Worm (Caenorhabditis elegans) whole organism, L1 larva: Measurements from ENCODE around the gene Y39E4B.10.

ENCODE experiments used
- C04F5.9 ChIP-seq: sonication (generic microtip); optimal IDR thresholded peaks from 2 replicates; lab custom pipeline; 2016; ENCODE audit warnings: missing genetic modification characterization, missing compliant biosample characterization
- C16A3.4 ChIP-seq: fragments of 150-350 bp; optimal IDR thresholded peaks from 2 replicates; lab custom pipeline; 2014; ENCODE audit warnings: missing biosample characterization, missing genetic modification characterization
- C34B4.2 ChIP-seq: sonication (generic microtip); optimal IDR thresholded peaks from 2 replicates; lab custom pipeline; 2017; ENCODE audit warnings: mild to moderate bottlenecking, missing genetic modification characterization, missing compliant biosample characterization
- F16B12.6 ChIP-seq: fragments of 150-350 bp; optimal IDR thresholded peaks from 2 replicates; lab custom pipeline; 2014; ENCODE audit warnings: missing biosample characterization, missing genetic modification characterization
- Y116A8C.19 ChIP-seq: sonication (generic microtip); optimal IDR thresholded peaks from 2 replicates; lab custom pipeline; 2016; ENCODE audit warnings: missing compliant biosample characterization, missing genetic modification characterization, borderline replicate concordance
- alr-1 ChIP-seq: fragments of 200-800 bp; sonication (Bioruptor generic); optimal IDR thresholded peaks from 2 replicates; lab custom pipeline; 2018; ENCODE audit warnings: borderline replicate concordance, mild to moderate bottlenecking, missing genetic modification characterization, missing compliant biosample characterization
- ama-1 ChIP-seq: fragments of 150-350 bp; optimal IDR thresholded peaks from 2 replicates; lab custom pipeline; 2014
- blmp-1 ChIP-seq: fragments of 150-350 bp; optimal IDR thresholded peaks from 2 replicates; lab custom pipeline; 2014; ENCODE audit warnings: missing biosample characterization, missing genetic modification characterization
- ceh-63 ChIP-seq: fragments of 200-800 bp; sonication (Bioruptor generic); optimal IDR thresholded peaks from 2 replicates; lab custom pipeline; 2018; ENCODE audit warnings: mild to moderate bottlenecking, missing genetic modification characterization, missing compliant biosample characterization
- ceh-82 ChIP-seq, 3 experiments: fragments of 150-350 bp in 1 of 3; sonication (generic microtip) in 2 of 3; optimal IDR thresholded peaks; 2 replicates each; lab custom pipeline; 2014 to 2017; ENCODE audit warnings: missing biosample characterization in 3 of 3, missing genetic modification characterization in 3 of 3
- ceh-88 ChIP-seq: fragments of 200-800 bp; sonication (Bioruptor generic); IDR thresholded peaks from 2 replicates; pipeline ENCODE4 v1.3.6; 2022; ENCODE audit warnings: missing genetic modification characterization, missing compliant biosample characterization
- ceh-90 ChIP-seq: sonication (generic microtip); optimal IDR thresholded peaks from 2 replicates; lab custom pipeline; 2016; ENCODE audit warnings: missing genetic modification characterization, missing compliant biosample characterization
- elt-2 ChIP-seq: sonication (generic microtip); optimal IDR thresholded peaks from 2 replicates; lab custom pipeline; 2016; ENCODE audit warnings: missing genetic modification characterization, mild to moderate bottlenecking, inconsistent platforms, missing compliant biosample characterization, missing genetic modification reagents
- elt-3 ChIP-seq, 6 experiments: fragments of 150-350 bp in 1 of 6; sonication (generic microtip); optimal IDR thresholded peaks; 2 replicates each; lab custom pipeline; 2017 to 2018; ENCODE audit warnings: missing biosample characterization in 6 of 6, missing genetic modification characterization in 6 of 6, inconsistent platforms in 1 of 6
- fkh-10 ChIP-seq: sonication (generic microtip); optimal IDR thresholded peaks from 2 replicates; lab custom pipeline; 2017; ENCODE audit warnings: missing biosample characterization, missing genetic modification reagents, missing genetic modification characterization
- fos-1 ChIP-seq: fragments of 150-350 bp; optimal IDR thresholded peaks from 2 replicates; lab custom pipeline; 2014; ENCODE audit warnings: missing biosample characterization, missing genetic modification characterization
- hlh-17 ChIP-seq: fragments of 200-800 bp; sonication (Bioruptor generic); optimal IDR thresholded peaks from 2 replicates; lab custom pipeline; 2018; ENCODE audit warnings: missing genetic modification characterization, mild to moderate bottlenecking, missing compliant biosample characterization, moderate library complexity, borderline replicate concordance
- hlh-4 ChIP-seq: sonication (generic microtip); optimal IDR thresholded peaks from 2 replicates; lab custom pipeline; 2016; ENCODE audit warnings: mild to moderate bottlenecking, missing genetic modification characterization, missing compliant biosample characterization
- irx-1 ChIP-seq: sonication (generic microtip); optimal IDR thresholded peaks from 2 replicates; lab custom pipeline; 2016; ENCODE audit warnings: missing genetic modification characterization, missing compliant biosample characterization
- isw-1 ChIP-seq: fragments of 200-800 bp; sonication (Bioruptor generic); IDR thresholded peaks from 2 replicates; pipeline ENCODE4 v1.3.6; 2022; ENCODE audit warnings: missing genetic modification characterization, missing compliant biosample characterization
- lin-14 ChIP-seq: fragments of 200-800 bp; sonication (Bioruptor generic); optimal IDR thresholded peaks from 2 replicates; lab custom pipeline; 2018; ENCODE audit warnings: mild to moderate bottlenecking, missing genetic modification characterization, moderate library complexity, missing compliant biosample characterization
- lin-15B ChIP-seq: fragments of 150-350 bp; sonication (generic microtip); optimal IDR thresholded peaks from 3 replicates; lab custom pipeline; 2014; ENCODE audit warnings: missing biosample characterization, missing genetic modification characterization
- lsy-2 ChIP-seq, 2 experiments: fragments of 150-350 bp; optimal IDR thresholded peaks; 2 replicates each; lab custom pipeline; 2014; ENCODE audit warnings: missing biosample characterization in 2 of 2, missing genetic modification characterization in 2 of 2
- mab-9 ChIP-seq: fragments of 200-800 bp; sonication (Bioruptor generic); IDR thresholded peaks from 2 replicates; pipeline ENCODE4 v1.3.6; 2022; ENCODE audit warnings: missing genetic modification reagents, missing genetic modification characterization, missing compliant biosample characterization
- mef-2 ChIP-seq: fragments of 150-350 bp; optimal IDR thresholded peaks from 2 replicates; lab custom pipeline; 2014; ENCODE audit warnings: missing biosample characterization, missing genetic modification characterization
- nhr-11 ChIP-seq: fragments of 150-350 bp; optimal IDR thresholded peaks from 2 replicates; lab custom pipeline; 2014; ENCODE audit warnings: missing biosample characterization, missing genetic modification characterization
- nhr-19 ChIP-seq: fragments of 200-800 bp; sonication (Bioruptor generic); conservative IDR thresholded peaks from 2 replicates; pipeline ENCODE4 v1.3.6; 2022; ENCODE audit warnings: missing genetic modification characterization, missing compliant biosample characterization
- nhr-20 ChIP-seq: sonication (generic microtip); optimal IDR thresholded peaks from 2 replicates; lab custom pipeline; 2016; ENCODE audit warnings: mild to moderate bottlenecking, missing genetic modification characterization, missing compliant biosample characterization
- nhr-28 ChIP-seq: fragments of 150-350 bp; optimal IDR thresholded peaks from 2 replicates; lab custom pipeline; 2014; ENCODE audit warnings: missing biosample characterization, missing genetic modification characterization
- nhr-71 ChIP-seq: sonication (generic microtip); optimal IDR thresholded peaks from 2 replicates; lab custom pipeline; 2016; ENCODE audit warnings: mild to moderate bottlenecking, missing genetic modification characterization, moderate library complexity, missing compliant biosample characterization
- nhr-84 ChIP-seq: sonication (generic microtip); optimal IDR thresholded peaks from 2 replicates; lab custom pipeline; 2017; ENCODE audit warnings: missing biosample characterization, missing genetic modification characterization
- nhr-85 ChIP-seq: sonication (generic microtip); peaks from one replicate; lab custom pipeline; 2016; ENCODE audit warnings: missing genetic modification characterization, inconsistent platforms, missing compliant biosample characterization
- pag-3 ChIP-seq: sonication (generic microtip); optimal IDR thresholded peaks from 2 replicates; lab custom pipeline; 2017; ENCODE audit warnings: missing genetic modification characterization, mild to moderate bottlenecking, missing compliant biosample characterization, antibody characterized with exemption, borderline replicate concordance; ENCODE audit not compliant: insufficient read depth
- pqm-1 ChIP-seq: sonication (generic microtip); optimal IDR thresholded peaks from 3 replicates; lab custom pipeline; 2017; ENCODE audit warnings: missing biosample characterization, missing genetic modification characterization
- rnt-1 ChIP-seq: sonication (generic microtip); optimal IDR thresholded peaks from 2 replicates; lab custom pipeline; 2016; ENCODE audit warnings: mild to moderate bottlenecking, missing genetic modification characterization, moderate library complexity, missing compliant biosample characterization
- skn-1 ChIP-seq: fragments of 150-350 bp; optimal IDR thresholded peaks from 2 replicates; lab custom pipeline; 2014; ENCODE audit warnings: missing biosample characterization, missing genetic modification characterization
- tbx-2 ChIP-seq: sonication (generic microtip); optimal IDR thresholded peaks from 2 replicates; lab custom pipeline; 2016; ENCODE audit warnings: missing genetic modification characterization, missing compliant biosample characterization
- tlp-1 ChIP-seq: fragments of 150-350 bp; optimal IDR thresholded peaks from 2 replicates; lab custom pipeline; 2014; ENCODE audit warnings: missing biosample characterization, missing genetic modification characterization
- unc-130 ChIP-seq: fragments of 150-350 bp; optimal IDR thresholded peaks from 2 replicates; lab custom pipeline; 2017; ENCODE audit warnings: missing biosample characterization, missing genetic modification characterization, inconsistent platforms
- unc-30 ChIP-seq: sonication (generic microtip); optimal IDR thresholded peaks from 2 replicates; lab custom pipeline; 2017; ENCODE audit warnings: missing biosample characterization, missing genetic modification characterization
- unc-62 ChIP-seq: fragments of 150-350 bp; optimal IDR thresholded peaks from 2 replicates; lab custom pipeline; 2014; ENCODE audit warnings: missing biosample characterization, missing genetic modification reagents, missing genetic modification characterization
- unc-98 ChIP-seq: fragments of 200-800 bp; sonication (Bioruptor generic); IDR thresholded peaks from 2 replicates; pipeline ENCODE4 v1.3.6; 2022; ENCODE audit warnings: missing genetic modification characterization, missing compliant biosample characterization
- xbp-1 ChIP-seq: sonication (generic microtip); optimal IDR thresholded peaks from 2 replicates; lab custom pipeline; 2016; ENCODE audit warnings: missing genetic modification characterization, missing compliant biosample characterization
- zag-1 ChIP-seq: fragments of 150-350 bp; optimal IDR thresholded peaks from 2 replicates; lab custom pipeline; 2014; ENCODE audit warnings: missing biosample characterization, missing genetic modification characterization
- zip-4 ChIP-seq: fragments of 200-800 bp; sonication (Bioruptor generic); optimal IDR thresholded peaks from 2 replicates; lab custom pipeline; 2018; ENCODE audit warnings: mild to moderate bottlenecking, missing genetic modification characterization, moderate library complexity, missing compliant biosample characterization
- ztf-11 ChIP-seq, 2 experiments: sonication (generic microtip); optimal IDR thresholded peaks; 2 replicates each; lab custom pipeline; 2016 to 2017; ENCODE audit warnings: missing genetic modification characterization in 2 of 2, missing biosample characterization in 1 of 2, missing compliant biosample characterization in 1 of 2

Gene Y39E4B.10

DNA sequence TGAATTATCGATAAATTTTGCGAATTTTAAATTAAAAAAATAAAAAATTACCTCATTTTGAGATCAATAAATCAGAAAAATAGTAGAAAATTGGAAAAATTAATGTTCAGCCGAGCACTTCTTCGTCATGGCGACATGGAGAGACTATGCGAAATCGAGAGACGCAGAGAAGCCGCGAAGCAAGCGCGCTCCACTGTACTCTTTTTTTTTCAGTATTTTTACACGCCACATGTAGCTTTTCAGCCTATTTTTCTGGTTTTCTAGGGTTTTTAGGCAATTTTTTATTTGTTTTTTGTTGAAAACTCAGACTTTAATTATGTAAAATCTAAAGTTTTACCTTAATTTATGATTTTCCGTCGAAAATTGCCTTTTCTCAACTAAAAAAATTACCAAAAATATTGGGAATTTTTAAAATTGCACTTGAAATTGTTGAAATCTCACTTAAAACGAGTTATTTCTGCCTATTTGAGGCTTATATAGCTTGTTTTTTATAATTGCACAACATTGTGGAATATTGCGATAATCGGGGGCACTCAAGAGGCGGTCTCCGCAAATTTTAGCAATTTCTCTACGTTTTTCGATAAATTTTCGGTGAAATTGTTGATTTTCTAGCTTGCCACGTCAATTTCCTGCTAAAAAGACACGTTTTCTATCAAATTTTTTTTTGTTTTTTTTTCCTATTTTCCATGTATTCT lies at the start of gene Y39E4B.10 (continued):
- no peak for TF ChIP-seq pqm-1 (tag; lab: Kevin White, UChicago)
- no peak for TF ChIP-seq hlh-17 (GFP tag; lab: Kevin White, UChicago)
- TF ChIP-seq C16A3.4 (tag; lab: Kevin White, UChicago): no peak

- TF ChIP-seq elt-3 (tag; optimal IDR thresholded peaks at IDR 0.05; lab: Kevin White, UChicago) (no peak), nhr-71 (tag; lab: Kevin White, UChicago) (no peak), lin-14 (GFP tag; lab: Kevin White, UChicago) (no peak), unc-62 (no peak), tbx-2 (tag; lab: Kevin White, UChicago) (no peak), zag-1 (no peak), ceh-90 (tag; lab: Kevin White, UChicago) (no peak), nhr-11 (no peak), hlh-4 (tag; lab: Kevin White, UChicago) (no peak), mef-2 (tag; lab: Kevin White, UChicago) (no peak), nhr-85 (tag; lab: Kevin White, UChicago) (no peak), mab-9 (no peak), pag-3 (tag; lab: Kevin White, UChicago) (no peak), nhr-20 (no peak), pqm-1 (tag; lab: Kevin White, UChicago) (no peak), ceh-88 (no peak)
These were observed 49.2 kb upstream of the Y39E4B.10 start for ce11 chrIII:13201901-13202300.

- no peak for TF ChIP-seq isw-1 (GFP tag; lab: Robert Waterston, UW)
- no peak for TF ChIP-seq Y116A8C.19
- no peak for TF ChIP-seq ceh-88
- no peak for TF ChIP-seq ama-1 (lab: Kevin White, UChicago)
- TF ChIP-seq nhr-85 (tag; lab: Kevin White, UChicago): peak; percentile 47
These were observed 48.4 kb upstream of the Y39E4B.10 start for ce11 chrIII:13201079-13201478.

DNA sequence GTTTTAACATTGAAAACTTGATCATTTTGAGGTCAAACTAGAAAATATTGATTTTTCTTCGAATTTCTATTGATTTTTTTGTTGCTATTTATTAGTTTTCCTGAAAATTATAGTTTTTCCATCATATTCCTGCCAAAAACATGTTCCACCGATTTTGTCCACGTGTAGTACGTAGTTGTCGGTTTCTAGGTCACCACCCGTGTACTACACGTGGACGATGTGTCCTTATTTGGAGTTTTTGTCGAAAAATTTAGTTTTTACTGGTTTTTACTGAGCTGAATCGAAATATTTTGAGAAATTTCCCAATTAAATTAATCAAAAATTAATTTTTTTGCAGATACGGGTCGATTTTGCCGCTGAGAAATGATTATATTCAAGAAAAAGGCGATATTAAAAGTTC lies 35.1 kb upstream of the Y39E4B.10 start:
- TF ChIP-seq unc-130 (tag; lab: Kevin White, UChicago): no peak
- TF ChIP-seq rnt-1 (tag; lab: Kevin White, UChicago): peak; percentile 99
- TF ChIP-seq ama-1 (lab: Kevin White, UChicago): no peak
- TF ChIP-seq pqm-1 (tag; lab: Kevin White, UChicago): no peak
- peak; percentile 92 for TF ChIP-seq xbp-1 (tag; lab: Kevin White, UChicago)
- peak; percentile 80 for TF ChIP-seq nhr-19 (GFP tag; lab: Robert Waterston, UW)
- TF ChIP-seq C16A3.4 (tag; lab: Kevin White, UChicago): no peak
- no peak for TF ChIP-seq fos-1 (tag; lab: Kevin White, UChicago)
- no peak for TF ChIP-seq skn-1 (tag; lab: Kevin White, UChicago)
- TF ChIP-seq ceh-63 (GFP tag; lab: Kevin White, UChicago): peak; percentile 60
- TF ChIP-seq lsy-2 (tag; optimal IDR thresholded peaks at IDR 0.05; lab: Kevin White, UChicago): peak; percentile 72 to 73
- no peak for TF ChIP-seq lin-15B (tag; lab: Kevin White, UChicago)
- TF ChIP-seq nhr-28 (tag; lab: Kevin White, UChicago): no peak
- no peak for TF ChIP-seq zip-4 (GFP tag; lab: Kevin White, UChicago)
- no peak for TF ChIP-seq nhr-84
- TF ChIP-seq blmp-1 (tag; lab: Kevin White, UChicago): peak; percentile 43
- peak; percentile 96 for TF ChIP-seq irx-1 (tag; lab: Kevin White, UChicago)
- no peak for TF ChIP-seq nhr-11
- peak; percentile 57 for TF ChIP-seq C34B4.2 (tag; lab: Kevin White, UChicago)
- TF ChIP-seq hlh-17 (GFP tag; lab: Kevin White, UChicago): no peak
- peak; percentile 71 for TF ChIP-seq hlh-4 (tag; lab: Kevin White, UChicago)
- TF ChIP-seq tlp-1: no peak
- peak in 1 of 2 experiments; percentile 98 for TF ChIP-seq ztf-11 (tag; optimal IDR thresholded peaks at IDR 0.05; lab: Kevin White, UChicago)
- TF ChIP-seq ceh-90 (tag; lab: Kevin White, UChicago): peak; percentile 93
- TF ChIP-seq elt-2: peak; percentile 68
- peak; percentile 89 for TF ChIP-seq C04F5.9 (tag; lab: Kevin White, UChicago)
- no peak for TF ChIP-seq alr-1 (tag; lab: Kevin White, UChicago)
- TF ChIP-seq unc-30 (tag; lab: Kevin White, UChicago): no peak
- peak; percentile 71; the same call in 1 of the 2 replicates for TF ChIP-seq unc-98 (GFP tag; lab: Robert Waterston, UW)
- TF ChIP-seq F16B12.6 (tag; lab: Kevin White, UChicago): peak; percentile 52
- TF ChIP-seq fkh-10 (GFP tag; lab: Kevin White, UChicago): no peak
- no peak for TF ChIP-seq zag-1
- peak; percentile 8 to 57 (median 32) for TF ChIP-seq ceh-82 (tag; optimal IDR thresholded peaks at IDR 0.05; lab: Kevin White, UChicago)
